Fruit fly (Drosophila melanogaster) whole organism, embryonic: Measurements from ENCODE around the gene CG31882.

Experiments
- CG12155 ChIP-seq: fragments of 200-800 bp; sonication (Bioruptor generic); optimal IDR thresholded peaks from 3 replicates; lab custom pipeline; 2016; ENCODE audit warnings: missing biosample characterization, missing genetic modification characterization
- CG13424 ChIP-seq: fragments of 200-800 bp; sonication (Bioruptor generic); optimal IDR thresholded peaks from 2 replicates; lab custom pipeline; 2019; ENCODE audit warnings: missing biosample characterization, mild to moderate bottlenecking, missing genetic modification characterization, moderate library complexity
- CG13894 ChIP-seq: fragments of 200-800 bp; sonication (Bioruptor generic); optimal IDR thresholded peaks from 3 replicates; lab custom pipeline; 2018; ENCODE audit warnings: missing biosample characterization, mild to moderate bottlenecking, missing genetic modification characterization, moderate library complexity
- CG14965 ChIP-seq: fragments of 200-800 bp; sonication (Bioruptor generic); optimal IDR thresholded peaks from 2 replicates; lab custom pipeline; 2016; ENCODE audit warnings: missing biosample characterization, missing genetic modification characterization, borderline replicate concordance
- CG16863 ChIP-seq: fragments of 200-800 bp; sonication (Bioruptor generic); optimal IDR thresholded peaks from 3 replicates; lab custom pipeline; 2016; ENCODE audit warnings: missing biosample characterization, missing genetic modification characterization
- CG17359 ChIP-seq: fragments of 200-800 bp; sonication (Bioruptor generic); optimal IDR thresholded peaks from 3 replicates; lab custom pipeline; 2018; ENCODE audit warnings: missing biosample characterization, mild to moderate bottlenecking, missing genetic modification characterization, moderate library complexity
- CG17385 ChIP-seq: fragments of 200-800 bp; sonication (Bioruptor generic); optimal IDR thresholded peaks from 3 replicates; lab custom pipeline; 2018; ENCODE audit warnings: missing biosample characterization, mild to moderate bottlenecking, missing genetic modification characterization
- CG17612 ChIP-seq: fragments of 200-800 bp; sonication (Bioruptor generic); IDR thresholded peaks from 2 replicates; pipeline ENCODE4 v1.3.6; 2022; ENCODE audit warnings: missing biosample characterization, missing genetic modification characterization
- CG2678 ChIP-seq: fragments of 200-800 bp; sonication (Bioruptor generic); optimal IDR thresholded peaks from 3 replicates; lab custom pipeline; 2019; ENCODE audit warnings: missing biosample characterization, mild to moderate bottlenecking, missing genetic modification characterization, moderate library complexity
- CG32772 ChIP-seq: fragments of 200-800 bp; sonication (Bioruptor generic); IDR thresholded peaks from 2 replicates; pipeline ENCODE4 v1.3.6; 2022; ENCODE audit warnings: missing biosample characterization, missing genetic modification characterization
- CG3726 ChIP-seq: fragments of 200-800 bp; sonication (Bioruptor generic); IDR thresholded peaks from 3 replicates; pipeline ENCODE4, ENCODE4 v1.3.6; 2022; ENCODE audit warnings: missing biosample characterization, missing genetic modification characterization
- CG4617 ChIP-seq: fragments of 200-800 bp; sonication (Bioruptor generic); optimal IDR thresholded peaks from 3 replicates; lab custom pipeline; 2016; ENCODE audit warnings: missing biosample characterization, missing genetic modification characterization, borderline replicate concordance
- CG6272 ChIP-seq: fragments of 200-800 bp; sonication (Bioruptor generic); IDR thresholded peaks from 2 replicates; pipeline ENCODE4 v1.3.6; 2022; ENCODE audit warnings: missing biosample characterization, missing genetic modification characterization
- CG6791 ChIP-seq: fragments of 200-800 bp; sonication (Bioruptor generic); IDR thresholded peaks from 3 replicates; pipeline ENCODE4 v1.3.6; 2022; ENCODE audit warnings: missing biosample characterization, missing genetic modification characterization; ENCODE audit not compliant: partially characterized antibody
- CG6854 ChIP-seq: fragments of 200-800 bp; sonication (Bioruptor generic); optimal IDR thresholded peaks from 3 replicates; lab custom pipeline; 2017; ENCODE audit warnings: missing biosample characterization, mild to moderate bottlenecking, missing genetic modification characterization
- CG7963 ChIP-seq: fragments of 200-800 bp; sonication (Bioruptor generic); IDR thresholded peaks from 3 replicates; pipeline ENCODE4 v1.3.6; 2022; ENCODE audit warnings: missing biosample characterization, missing genetic modification characterization; ENCODE audit not compliant: partially characterized antibody
- CG7987 ChIP-seq: fragments of 200-800 bp; sonication (Bioruptor generic); optimal IDR thresholded peaks from 2 replicates; lab custom pipeline; 2018; ENCODE audit warnings: missing biosample characterization, mild to moderate bottlenecking, missing genetic modification characterization, moderate library complexity
- CG9609 ChIP-seq: fragments of 200-800 bp; sonication (Bioruptor generic); optimal IDR thresholded peaks from 3 replicates; lab custom pipeline; 2016; ENCODE audit warnings: missing biosample characterization, missing genetic modification characterization
- CG9932 ChIP-seq: fragments of 200-800 bp; sonication (Bioruptor generic); IDR thresholded peaks from 2 replicates; pipeline ENCODE4 v1.3.6; 2022; ENCODE audit warnings: missing biosample characterization, missing genetic modification characterization
- Dll ChIP-seq: fragments of 200-800 bp; sonication (Bioruptor generic); IDR thresholded peaks from 4 replicates; pipeline ENCODE4 v1.3.6; 2022; ENCODE audit warnings: missing biosample characterization, missing genetic modification characterization; ENCODE audit not compliant: partially characterized antibody
- E2f1 ChIP-seq: fragments of 200-800 bp; sonication (Bioruptor generic); IDR thresholded peaks from 2 replicates; pipeline ENCODE4 v1.3.6; 2022; ENCODE audit warnings: missing biosample characterization, missing genetic modification characterization
- HLH54F ChIP-seq: fragments of 200-800 bp; sonication (Bioruptor generic); optimal IDR thresholded peaks from 3 replicates; lab custom pipeline; 2016; ENCODE audit warnings: missing biosample characterization, missing genetic modification characterization
- HLHmδ ChIP-seq: fragments of 200-800 bp; sonication (Bioruptor generic); optimal IDR thresholded peaks from 2 replicates; lab custom pipeline; 2018; ENCODE audit warnings: missing biosample characterization, mild to moderate bottlenecking, missing genetic modification characterization, moderate library complexity
- Hr3 ChIP-seq: fragments of 200-800 bp; sonication (Bioruptor generic); optimal IDR thresholded peaks from 3 replicates; lab custom pipeline; 2016; ENCODE audit warnings: missing biosample characterization, missing genetic modification characterization
- Max ChIP-seq: fragments of 200-800 bp; sonication (Bioruptor generic); optimal IDR thresholded peaks from 2 replicates; lab custom pipeline; 2016; ENCODE audit warnings: missing biosample characterization, mild to moderate bottlenecking, missing genetic modification characterization
- Mrtf ChIP-seq: fragments of 200-800 bp; sonication (Bioruptor generic); IDR thresholded peaks from 3 replicates; pipeline ENCODE4 v1.3.6; 2022; ENCODE audit warnings: missing biosample characterization, missing genetic modification characterization
- NFAT ChIP-seq: fragments of 200-800 bp; sonication (Bioruptor generic); IDR thresholded peaks from 2 replicates; pipeline ENCODE4 v1.3.6; 2022; ENCODE audit warnings: missing biosample characterization, missing genetic modification characterization
- NfI ChIP-seq: fragments of 200-800 bp; sonication (Bioruptor generic); optimal IDR thresholded peaks from 3 replicates; lab custom pipeline; 2018; ENCODE audit warnings: missing biosample characterization, mild to moderate bottlenecking, missing genetic modification characterization, moderate library complexity
- Pdp1 ChIP-seq, 2 experiments: fragments of 200-800 bp; sonication (Bioruptor generic); optimal IDR thresholded peaks; 3 replicates each; lab custom pipeline; 2016; ENCODE audit warnings: missing biosample characterization in 2 of 2, missing genetic modification characterization in 2 of 2, mild to moderate bottlenecking in 1 of 2, moderate library complexity in 1 of 2
- Scr ChIP-seq: fragments of 200-800 bp; sonication (Bioruptor generic); IDR thresholded peaks from 2 replicates; pipeline ENCODE4 v1.3.6; 2022; ENCODE audit warnings: missing biosample characterization, missing genetic modification characterization; ENCODE audit not compliant: partially characterized antibody
- aop ChIP-seq: fragments of 200-800 bp; sonication (Bioruptor generic); IDR thresholded peaks from 2 replicates; pipeline ENCODE4 v1.3.6; 2022; ENCODE audit warnings: missing biosample characterization, missing genetic modification characterization
- az2 ChIP-seq: fragments of 200-800 bp; sonication (Bioruptor generic); optimal IDR thresholded peaks from 3 replicates; lab custom pipeline; 2016; ENCODE audit warnings: missing biosample characterization, missing genetic modification characterization
- bcd ChIP-seq: fragments of 200-800 bp; sonication (Bioruptor generic); optimal IDR thresholded peaks from 2 replicates; lab custom pipeline; 2017; ENCODE audit warnings: missing biosample characterization, mild to moderate bottlenecking, missing genetic modification characterization
- cas ChIP-seq: fragments of 200-800 bp; sonication (Bioruptor generic); IDR thresholded peaks from 2 replicates; pipeline ENCODE4 v1.3.6; 2022; ENCODE audit warnings: missing biosample characterization, missing genetic modification characterization
- caup ChIP-seq: fragments of 200-800 bp; sonication (Bioruptor generic); optimal IDR thresholded peaks from 3 replicates; lab custom pipeline; 2017; ENCODE audit warnings: missing biosample characterization, mild to moderate bottlenecking, missing genetic modification characterization, moderate library complexity; ENCODE audit not compliant: severe bottlenecking
- chif ChIP-seq, 2 experiments: fragments of 200-800 bp; sonication (Bioruptor generic); optimal IDR thresholded peaks; 3 replicates each; lab custom pipeline; 2016; ENCODE audit warnings: missing biosample characterization in 2 of 2, missing genetic modification characterization in 2 of 2
- dysf ChIP-seq: fragments of 200-800 bp; sonication (Bioruptor generic); IDR thresholded peaks from 3 replicates; pipeline ENCODE4 v1.3.6; 2022; ENCODE audit warnings: missing biosample characterization, missing genetic modification characterization
- gcm ChIP-seq: fragments of 200-800 bp; sonication (Bioruptor generic); optimal IDR thresholded peaks from 2 replicates; lab custom pipeline; 2019; ENCODE audit warnings: missing biosample characterization, mild to moderate bottlenecking, missing genetic modification characterization, moderate library complexity
- gfzf ChIP-seq: fragments of 200-800 bp; sonication (Bioruptor generic); optimal IDR thresholded peaks from 2 replicates; lab custom pipeline; 2016; ENCODE audit warnings: missing biosample characterization, mild to moderate bottlenecking, missing genetic modification characterization, moderate library complexity
- knrl ChIP-seq: fragments of 200-800 bp; sonication (Bioruptor generic); IDR thresholded peaks from 3 replicates; pipeline ENCODE4 v1.3.6; 2022; ENCODE audit warnings: missing biosample characterization, missing genetic modification characterization; ENCODE audit not compliant: partially characterized antibody
- lmd ChIP-seq: fragments of 200-800 bp; sonication (Bioruptor generic); IDR thresholded peaks from 2 replicates; pipeline ENCODE4 v1.3.6; 2022; ENCODE audit warnings: missing biosample characterization, missing genetic modification characterization
- luna ChIP-seq: fragments of 200-800 bp; sonication (Bioruptor generic); optimal IDR thresholded peaks from 2 replicates; lab custom pipeline; 2016; ENCODE audit warnings: missing biosample characterization, missing genetic modification characterization
- nom ChIP-seq: fragments of 200-800 bp; sonication (Bioruptor generic); optimal IDR thresholded peaks from 2 replicates; lab custom pipeline; 2017; ENCODE audit warnings: missing biosample characterization, missing genetic modification characterization, mild to moderate bottlenecking, moderate library complexity, missing genetic modification reagents
- scrt ChIP-seq: fragments of 200-800 bp; sonication (Bioruptor generic); optimal IDR thresholded peaks from 2 replicates; lab custom pipeline; 2018; ENCODE audit warnings: missing biosample characterization, mild to moderate bottlenecking, missing genetic modification characterization, moderate library complexity
- sens ChIP-seq: fragments of 200-800 bp; sonication (Bioruptor generic); peaks from one replicate; lab custom pipeline; 2016; ENCODE audit warnings: missing biosample characterization, missing genetic modification characterization
- sisA ChIP-seq: fragments of 200-800 bp; sonication (Bioruptor generic); IDR thresholded peaks from 2 replicates; pipeline ENCODE4 v1.3.6; 2022; ENCODE audit warnings: missing biosample characterization, missing genetic modification characterization
- trem ChIP-seq: fragments of 200-800 bp; optimal IDR thresholded peaks from 3 replicates; lab custom pipeline; 2019; ENCODE audit warnings: missing biosample characterization, mild to moderate bottlenecking, missing genetic modification characterization, moderate library complexity
- ttk ChIP-seq: fragments of 200-800 bp; sonication (Bioruptor generic); IDR thresholded peaks from 2 replicates; pipeline ENCODE4 v2.1.2; 2022; ENCODE audit warnings: missing biosample characterization, missing genetic modification characterization

CG31882 gene

DNA sequence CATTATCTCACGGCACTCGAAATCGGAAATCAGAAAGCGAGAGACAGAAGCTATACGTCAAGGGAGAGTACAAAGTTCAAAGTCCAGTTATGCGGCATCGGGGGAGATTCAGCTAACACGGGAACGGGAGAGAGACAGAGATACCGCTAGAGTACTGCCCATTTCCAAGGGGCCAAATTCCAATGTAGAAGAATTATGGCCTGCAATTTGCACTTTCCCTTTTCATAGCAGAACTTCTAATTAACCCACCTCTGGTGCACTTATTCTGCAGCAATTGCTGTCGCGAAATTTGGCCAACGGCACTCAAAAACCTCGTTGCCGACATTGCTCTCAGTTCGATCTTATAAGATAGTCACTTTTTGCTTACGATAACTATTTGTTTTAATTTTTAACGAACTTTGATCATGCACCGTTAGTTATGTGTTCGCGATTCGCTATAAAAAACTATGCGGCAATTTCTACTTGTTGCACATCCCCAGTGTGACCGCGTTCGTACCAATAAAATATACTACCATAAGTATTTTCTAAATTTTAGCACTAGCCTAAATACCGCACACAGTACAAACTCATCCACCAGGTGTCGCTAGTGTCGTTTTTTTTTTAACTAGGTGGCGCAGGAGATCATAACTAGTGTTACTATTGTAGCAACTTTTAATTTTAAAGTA is 48.7 kb downstream of the CG31882 start, which contains the start of gene Mtpalpha (continued):
- TF ChIP-seq CG9609 (GFP tag; lab: Kevin White, UChicago) (peak; percentile 13), NFAT (GFP tag; lab: Robert Waterston, UW) (peak; percentile 62; the same call in 1 of the 2 replicates), Scr (GFP tag; lab: Robert Waterston, UW) (no peak), CG16863 (GFP tag; lab: Kevin White, UChicago) (peak; percentile 37), knrl (peak; percentile 44; the same call in 1 of the 3 replicates), luna (GFP tag; lab: Kevin White, UChicago) (no peak), Pdp1 (GFP tag; optimal IDR thresholded peaks at IDR 0.05; lab: Kevin White, UChicago) (peak; percentile 32 to 77), CG13424 (tag; lab: Kevin White, UChicago) (peak; percentile 48), Hr3 (GFP tag; lab: Kevin White, UChicago) (peak; percentile 43), chif (GFP tag; optimal IDR thresholded peaks at IDR 0.05; lab: Kevin White, UChicago) (peak; percentile 23 to 67), CG7987 (GFP tag; lab: Kevin White, UChicago) (peak; percentile 38), bcd (GFP tag; lab: Kevin White, UChicago) (no peak), caup (GFP tag; lab: Kevin White, UChicago) (peak; percentile 26), lmd (GFP tag; lab: Robert Waterston, UW) (peak; percentile 33; the same call in 1 of the 2 replicates), CG13894 (peak; percentile 82), E2f1 (GFP tag; lab: Robert Waterston, UW) (no peak), dysf (peak; percentile 53; the same call in 2 of the 3 replicates), trem (tag; lab: Kevin White, UChicago) (peak; percentile 6), CG17612 (no peak), Mrtf (GFP tag; lab: Robert Waterston, UW) (no peak), Max (GFP tag; lab: Kevin White, UChicago) (peak; percentile 26), az2 (peak; percentile 50), CG9932 (GFP tag; lab: Robert Waterston, UW) (peak; percentile 59), NfI (peak; percentile 25), aop (no peak), sisA (GFP tag; lab: Robert Waterston, UW) (peak; percentile 41), gfzf (GFP tag; lab: Kevin White, UChicago) (peak; percentile 93), CG14965 (GFP tag; lab: Kevin White, UChicago) (no peak), gcm (GFP tag; lab: Kevin White, UChicago) (no peak), CG4617 (GFP tag; lab: Kevin White, UChicago) (peak; percentile 61), nom (GFP tag; lab: Kevin White, UChicago) (peak; percentile 100), CG32772 (0 out of 2 replicates have a peak, but pooled peaks have one; percentile 31), CG7963 (GFP tag; lab: Robert Waterston, UW) (no peak), CG2678 (tag; lab: Kevin White, UChicago) (no peak), CG17359 (peak; percentile 7), sens (GFP tag; lab: Kevin White, UChicago) (peak; percentile 89), scrt (GFP tag; lab: Kevin White, UChicago) (peak; percentile 99), HLHmδ (no peak), CG6791 (GFP tag; lab: Robert Waterston, UW) (peak; percentile 63; the same call in 2 of the 3 replicates), HLH54F (GFP tag; lab: Kevin White, UChicago) (peak; percentile 14), CG6854 (GFP tag; lab: Kevin White, UChicago) (peak; percentile 35), cas (GFP tag; lab: Robert Waterston, UW) (no peak), ttk (GFP tag; lab: Robert Waterston, UW) (no peak), CG3726 (GFP tag; lab: Robert Waterston, UW) (no peak), CG17385 (GFP tag; lab: Kevin White, UChicago) (no peak), Dll (GFP tag; lab: Robert Waterston, UW) (no peak), CG12155 (GFP tag; lab: Kevin White, UChicago) (peak; percentile 48), CG6272 (GFP tag; lab: Robert Waterston, UW) (no peak)
